Fruit fly (Drosophila melanogaster): Measurements from ENCODE around the gene CG31140.

CG31140 gene

dm6 chr3R:23928950-23929602 is 33.9 kb upstream of the CG31140 start, which contains the start of the genes CG43998, CG43999 and CG31142 (continued):
- no peak for TF ChIP-seq mam (GFP tag; optimal IDR thresholded peaks at IDR 0.05)
- TF ChIP-seq ATbp (GFP tag; optimal IDR thresholded peaks at IDR 0.05), result no peak
- TF ChIP-seq Scr (GFP tag; IDR thresholded peaks at IDR 0.05; ENCODE audit: partially characterized antibody), result no peak
- no peak for TF ChIP-seq CG1529 (GFP tag; optimal IDR thresholded peaks at IDR 0.05)
- TF ChIP-seq CG6272 (GFP tag; IDR thresholded peaks at IDR 0.05), result no peak
- TF ChIP-seq gcm2 (GFP tag; optimal IDR thresholded peaks at IDR 0.05), result no peak
- no peak for TF ChIP-seq Meics (GFP tag; optimal IDR thresholded peaks at IDR 0.05)
- TF ChIP-seq CG8765 (GFP tag; IDR thresholded peaks at IDR 0.05), result no peak
- TF ChIP-seq ind (GFP tag; optimal IDR thresholded peaks at IDR 0.05), result no peak

dm6 chr3R:23931095-23931728 is 31.8 kb upstream of the CG31140 start, which contains the start of the genes Rpt2 and CG13599:
Gene Rpt2 (minus strand): TSS chr3R:23931558.
Gene CG13599 (plus strand): TSS chr3R:23931639.
- TF ChIP-seq run (tag; optimal IDR thresholded peaks at IDR 0.05), result no peak
- TF ChIP-seq Lpt (GFP tag; optimal IDR thresholded peaks at IDR 0.05), result no peak
- no peak for TF ChIP-seq HHEX (GFP tag; optimal IDR thresholded peaks at IDR 0.05)
- TF ChIP-seq CG12299 (tag; optimal IDR thresholded peaks at IDR 0.05), result peak; percentile 41
- TF ChIP-seq CG34422 (GFP tag; IDR thresholded peaks at IDR 0.05), result peak; percentile 56; the same call in 1 of the 3 replicates
- no peak for TF ChIP-seq tgo (GFP tag; IDR thresholded peaks at IDR 0.05)
- TF ChIP-seq CG10274 (GFP tag; optimal IDR thresholded peaks at IDR 0.05), result no peak
- TF ChIP-seq zen (tag; optimal IDR thresholded peaks at IDR 0.05), result peak; percentile 36
- no peak for TF ChIP-seq pum (GFP tag; optimal IDR thresholded peaks at IDR 0.05)
- TF ChIP-seq Scr (GFP tag; IDR thresholded peaks at IDR 0.05; ENCODE audit: partially characterized antibody), result peak; percentile 60
- no peak for TF ChIP-seq Hr51 (GFP tag; optimal IDR thresholded peaks at IDR 0.05)
- TF ChIP-seq phol (tag; optimal IDR thresholded peaks at IDR 0.05), result peak; percentile 58
- peak; percentile 19 for TF ChIP-seq sug (tag; optimal IDR thresholded peaks at IDR 0.05)
- no peak for TF ChIP-seq crol (GFP tag; IDR thresholded peaks at IDR 0.05)
- TF ChIP-seq mam (GFP tag; optimal IDR thresholded peaks at IDR 0.05), result peak; percentile 27
- no peak for TF ChIP-seq Atf6 (GFP tag; IDR thresholded peaks at IDR 0.05)
- peak; percentile 68 for TF ChIP-seq CG17568 (GFP tag; optimal IDR thresholded peaks at IDR 0.05)
- no peak for TF ChIP-seq CG15269 (tag; optimal IDR thresholded peaks at IDR 0.05)
- no peak for TF ChIP-seq CG7357 (GFP tag; IDR thresholded peaks at IDR 0.05)
- TF ChIP-seq pan (optimal IDR thresholded peaks at IDR 0.05), result no peak
- TF ChIP-seq pan (GFP tag; optimal IDR thresholded peaks at IDR 0.05 in 1 of 2, IDR thresholded peaks at IDR 0.05 in 1 of 2), result no peak
- TF ChIP-seq cad (GFP tag; optimal IDR thresholded peaks at IDR 0.05), result no peak
- TF ChIP-seq CHES-1-like (GFP tag; optimal IDR thresholded peaks at IDR 0.05), result peak; percentile 66
- TF ChIP-seq gsb-n (tag; optimal IDR thresholded peaks at IDR 0.05), result no peak
- peak; percentile 70; the same call in 1 of the 2 replicates for TF ChIP-seq CG13287 (GFP tag; IDR thresholded peaks at IDR 0.05; ENCODE audit: partially characterized antibody)
- no peak for TF ChIP-seq ind (GFP tag; optimal IDR thresholded peaks at IDR 0.05)
- TF ChIP-seq zen2 (GFP tag; IDR thresholded peaks at IDR 0.05; ENCODE audit: partially characterized antibody), result no peak
- TF ChIP-seq cato (GFP tag; optimal IDR thresholded peaks at IDR 0.05; ENCODE audit: borderline replicate concordance), result no peak
- no peak for TF ChIP-seq Vsx1 (GFP tag; optimal IDR thresholded peaks at IDR 0.05)
- no peak for TF ChIP-seq ase (GFP tag; IDR thresholded peaks at IDR 0.05)
- TF ChIP-seq sim (GFP tag; IDR thresholded peaks at IDR 0.05), result no peak
- TF ChIP-seq Camta (GFP tag; optimal IDR thresholded peaks at IDR 0.05), result peak; percentile 15
- peak; percentile 13 for TF ChIP-seq CG12942 (GFP tag; optimal IDR thresholded peaks at IDR 0.05)
- TF ChIP-seq sna (GFP tag; IDR thresholded peaks at IDR 0.05; ENCODE audit: partially characterized antibody), result no peak
- no peak for TF ChIP-seq Nf-YB (GFP tag; optimal IDR thresholded peaks at IDR 0.05)
- no peak for TF ChIP-seq CG14441 (GFP tag; IDR thresholded peaks at IDR 0.05)
- TF ChIP-seq gro (GFP tag; optimal IDR thresholded peaks at IDR 0.05), result peak; percentile 52
- TF ChIP-seq Dp (GFP tag; optimal IDR thresholded peaks at IDR 0.05), result peak; percentile 85
- TF ChIP-seq dimm (GFP tag; IDR thresholded peaks at IDR 0.05), result no peak
- TF ChIP-seq unpg (GFP tag; optimal IDR thresholded peaks at IDR 0.05), result no peak
- no peak for TF ChIP-seq CG8944 (GFP tag; optimal IDR thresholded peaks at IDR 0.05)

Data from whole organism, embryonic.